Fruit fly (Drosophila melanogaster) whole organism, embryonic: ENCODE measurements around the gene CG34265.

ENCODE experiments used
- CG10462 ChIP-seq: fragments of 200-800 bp; sonication (Bioruptor generic); optimal IDR thresholded peaks from 2 replicates; lab custom pipeline; 2016; ENCODE audit warnings: missing biosample characterization, missing genetic modification characterization
- CG12071 ChIP-seq: fragments of 200-800 bp; sonication (Bioruptor generic); optimal IDR thresholded peaks from 3 replicates; lab custom pipeline; 2018; ENCODE audit warnings: missing biosample characterization, mild to moderate bottlenecking, missing genetic modification characterization
- CG12155 ChIP-seq: fragments of 200-800 bp; sonication (Bioruptor generic); optimal IDR thresholded peaks from 3 replicates; lab custom pipeline; 2016; ENCODE audit warnings: missing biosample characterization, missing genetic modification characterization
- CG12299 ChIP-seq: fragments of 200-800 bp; sonication (Bioruptor generic); optimal IDR thresholded peaks from 2 replicates; lab custom pipeline; 2018; ENCODE audit warnings: missing biosample characterization, mild to moderate bottlenecking, missing genetic modification characterization
- CG12769 ChIP-seq: fragments of 200-800 bp; sonication (Bioruptor generic); optimal IDR thresholded peaks from 2 replicates; lab custom pipeline; 2019; ENCODE audit warnings: missing biosample characterization, mild to moderate bottlenecking, missing genetic modification characterization, moderate library complexity
- CG14860 ChIP-seq: fragments of 200-800 bp; sonication (Bioruptor generic); IDR thresholded peaks from 3 replicates; pipeline ENCODE4 v1.3.6; 2022; ENCODE audit warnings: missing biosample characterization, missing genetic modification characterization; ENCODE audit not compliant: partially characterized antibody
- CG15011 ChIP-seq: fragments of 200-800 bp; sonication (Bioruptor generic); optimal IDR thresholded peaks from 3 replicates; lab custom pipeline; 2018; ENCODE audit warnings: missing biosample characterization, mild to moderate bottlenecking, missing genetic modification characterization
- CG15479 ChIP-seq: fragments of 200-800 bp; sonication (Bioruptor generic); optimal IDR thresholded peaks from 3 replicates; lab custom pipeline; 2019; ENCODE audit warnings: missing biosample characterization, mild to moderate bottlenecking, missing genetic modification characterization, moderate library complexity
- CG2116 ChIP-seq: fragments of 200-800 bp; sonication (Bioruptor generic); optimal IDR thresholded peaks from 3 replicates; lab custom pipeline; 2018; ENCODE audit warnings: missing biosample characterization, mild to moderate bottlenecking, missing genetic modification characterization
- CG32767 ChIP-seq: fragments of 200-800 bp; sonication (Bioruptor generic); IDR thresholded peaks from 2 replicates; pipeline ENCODE4 v1.3.6; 2022; ENCODE audit warnings: missing biosample characterization, missing genetic modification characterization
- CG32772 ChIP-seq: fragments of 200-800 bp; sonication (Bioruptor generic); IDR thresholded peaks from 2 replicates; pipeline ENCODE4 v1.3.6; 2022; ENCODE audit warnings: missing biosample characterization, missing genetic modification characterization
- CG34376 ChIP-seq: fragments of 200-800 bp; sonication (Bioruptor generic); optimal IDR thresholded peaks from 2 replicates; lab custom pipeline; 2018; ENCODE audit warnings: missing biosample characterization, mild to moderate bottlenecking, missing genetic modification characterization
- CG6654 ChIP-seq: fragments of 200-800 bp; sonication (Bioruptor generic); optimal IDR thresholded peaks from 2 replicates; lab custom pipeline; 2017; ENCODE audit warnings: missing biosample characterization, mild to moderate bottlenecking, missing genetic modification characterization
- CG8478 ChIP-seq: fragments of >200 bp; optimal IDR thresholded peaks from 2 replicates; lab custom pipeline; 2018
- CG9797 ChIP-seq: fragments of 200-800 bp; sonication (Bioruptor generic); optimal IDR thresholded peaks from 3 replicates; lab custom pipeline; 2018; ENCODE audit warnings: missing biosample characterization, mild to moderate bottlenecking, missing genetic modification characterization
- CG9817 ChIP-seq: fragments of 200-800 bp; sonication (Bioruptor generic); optimal IDR thresholded peaks from 2 replicates; lab custom pipeline; 2018; ENCODE audit warnings: missing biosample characterization, mild to moderate bottlenecking, missing genetic modification characterization, moderate library complexity
- CTCF ChIP-seq: fragments of 200-800 bp; sonication (Bioruptor generic); optimal IDR thresholded peaks from 2 replicates; lab custom pipeline; 2017; ENCODE audit warnings: missing biosample characterization, mild to moderate bottlenecking, missing genetic modification characterization, moderate library complexity
- CrebB ChIP-seq: fragments of 200-800 bp; sonication (Bioruptor generic); optimal IDR thresholded peaks from 3 replicates; lab custom pipeline; 2018; ENCODE audit warnings: missing biosample characterization, mild to moderate bottlenecking, missing genetic modification characterization
- D19A ChIP-seq: fragments of 200-800 bp; optimal IDR thresholded peaks from 3 replicates; lab custom pipeline; 2019; ENCODE audit warnings: missing biosample characterization, mild to moderate bottlenecking, missing genetic modification characterization, moderate library complexity
- Dll ChIP-seq: fragments of 200-800 bp; sonication (Bioruptor generic); IDR thresholded peaks from 4 replicates; pipeline ENCODE4 v1.3.6; 2022; ENCODE audit warnings: missing biosample characterization, missing genetic modification characterization; ENCODE audit not compliant: partially characterized antibody
- Doc3 ChIP-seq: fragments of 200-800 bp; sonication (Bioruptor generic); IDR thresholded peaks from 3 replicates; pipeline ENCODE4 v1.3.6; 2022; ENCODE audit warnings: missing biosample characterization, missing genetic modification characterization; ENCODE audit not compliant: partially characterized antibody
- Ets97D ChIP-seq: fragments of 200-800 bp; sonication (Bioruptor generic); optimal IDR thresholded peaks from 3 replicates; lab custom pipeline; 2016; ENCODE audit warnings: missing biosample characterization, missing genetic modification characterization
- Mad ChIP-seq: fragments of 200-800 bp; sonication (Bioruptor generic); optimal IDR thresholded peaks from 2 replicates; lab custom pipeline; 2016; ENCODE audit warnings: missing biosample characterization, missing genetic modification characterization
- Nf-YA ChIP-seq: fragments of 200-800 bp; sonication (Bioruptor generic); IDR thresholded peaks from 2 replicates; pipeline ENCODE4 v1.3.6; 2022; ENCODE audit warnings: missing biosample characterization, missing genetic modification characterization
- Opbp ChIP-seq: fragments of 200-800 bp; sonication (Bioruptor generic); IDR thresholded peaks from 3 replicates; pipeline ENCODE4 v1.3.6; 2022; ENCODE audit warnings: missing biosample characterization, missing genetic modification characterization; ENCODE audit not compliant: partially characterized antibody
- Sry-δ ChIP-seq: fragments of 200-800 bp; sonication (Bioruptor generic); optimal IDR thresholded peaks from 2 replicates; lab custom pipeline; 2016; ENCODE audit warnings: missing biosample characterization, missing genetic modification characterization
- Stat92E ChIP-seq, 3 experiments: fragments of >200 bp in 2 of 3; fragments of 200-800 bp in 1 of 3; sonication (Bioruptor generic) in 1 of 3; optimal IDR thresholded peaks; 2 replicates each; lab custom pipeline; 2017 to 2019; ENCODE audit warnings: missing biosample characterization in 3 of 3, missing genetic modification characterization in 3 of 3, mild to moderate bottlenecking in 1 of 3, moderate library complexity in 1 of 3
- Trl ChIP-seq, 3 experiments: fragments of >200 bp in 2 of 3; fragments of 200-800 bp in 1 of 3; sonication (Bioruptor generic) in 1 of 3; optimal IDR thresholded peaks; 2 replicates in 1 of 3; 3 replicates in 2 of 3; lab custom pipeline; 2016 to 2017; ENCODE audit warnings: missing biosample characterization in 1 of 3, missing genetic modification characterization in 1 of 3
- ato ChIP-seq: fragments of 200-800 bp; sonication (Bioruptor generic); IDR thresholded peaks from 2 replicates; pipeline ENCODE4 v1.3.6; 2022; ENCODE audit warnings: missing biosample characterization, missing genetic modification characterization; ENCODE audit not compliant: partially characterized antibody
- chm ChIP-seq: fragments of 200-800 bp; sonication (Bioruptor generic); IDR thresholded peaks from 2 replicates; pipeline ENCODE4 v1.3.6; 2022; ENCODE audit warnings: missing biosample characterization, missing genetic modification characterization
- dm ChIP-seq: fragments of 200-800 bp; sonication (Bioruptor generic); optimal IDR thresholded peaks from 3 replicates; lab custom pipeline; 2016; ENCODE audit warnings: missing biosample characterization, missing genetic modification characterization
- knrl ChIP-seq: fragments of 200-800 bp; sonication (Bioruptor generic); IDR thresholded peaks from 3 replicates; pipeline ENCODE4 v1.3.6; 2022; ENCODE audit warnings: missing biosample characterization, missing genetic modification characterization; ENCODE audit not compliant: partially characterized antibody
- org-1 ChIP-seq: fragments of 200-800 bp; sonication (Bioruptor generic); optimal IDR thresholded peaks from 2 replicates; lab custom pipeline; 2017; ENCODE audit warnings: missing biosample characterization, missing genetic modification characterization
- pan ChIP-seq, 4 experiments: fragments of >200 bp in 3 of 4; fragments of 200-800 bp in 1 of 4; sonication (Bioruptor generic) in 1 of 4; optimal IDR thresholded peaks in 3 of 4; IDR thresholded peaks in 1 of 4; 2 replicates each; pipeline versions ENCODE4 v1.3.6 to Lab custom; 2017 to 2022; ENCODE audit warnings: missing biosample characterization in 2 of 4, missing genetic modification characterization in 2 of 4, mixed read lengths in 1 of 4
- pros ChIP-seq: fragments of 200-800 bp; sonication (Bioruptor generic); optimal IDR thresholded peaks from 3 replicates; lab custom pipeline; 2019; ENCODE audit warnings: missing biosample characterization, mild to moderate bottlenecking, missing genetic modification characterization, moderate library complexity
- rib ChIP-seq: fragments of 200-800 bp; sonication (Bioruptor generic); IDR thresholded peaks from 2 replicates; pipeline ENCODE4 v1.3.6; 2022; ENCODE audit warnings: missing biosample characterization, missing genetic modification characterization
- sd ChIP-seq: fragments of 200-800 bp; sonication (Bioruptor generic); optimal IDR thresholded peaks from 3 replicates; lab custom pipeline; 2018; ENCODE audit warnings: missing biosample characterization, mild to moderate bottlenecking, missing genetic modification characterization, moderate library complexity
- wdn ChIP-seq: fragments of 200-800 bp; sonication (Bioruptor generic); IDR thresholded peaks from 2 replicates; pipeline ENCODE4 v1.3.6; 2022; ENCODE audit warnings: missing biosample characterization, missing genetic modification characterization
- wek ChIP-seq: fragments of 200-800 bp; sonication (Bioruptor generic); optimal IDR thresholded peaks from 3 replicates; lab custom pipeline; 2018; ENCODE audit warnings: missing biosample characterization, mild to moderate bottlenecking, missing genetic modification characterization, moderate library complexity
- zen2 ChIP-seq: fragments of 200-800 bp; sonication (Bioruptor generic); IDR thresholded peaks from 3 replicates; pipeline ENCODE4 v1.3.6; 2022; ENCODE audit warnings: missing biosample characterization, missing genetic modification characterization; ENCODE audit not compliant: partially characterized antibody

Gene CG34265

DNA sequence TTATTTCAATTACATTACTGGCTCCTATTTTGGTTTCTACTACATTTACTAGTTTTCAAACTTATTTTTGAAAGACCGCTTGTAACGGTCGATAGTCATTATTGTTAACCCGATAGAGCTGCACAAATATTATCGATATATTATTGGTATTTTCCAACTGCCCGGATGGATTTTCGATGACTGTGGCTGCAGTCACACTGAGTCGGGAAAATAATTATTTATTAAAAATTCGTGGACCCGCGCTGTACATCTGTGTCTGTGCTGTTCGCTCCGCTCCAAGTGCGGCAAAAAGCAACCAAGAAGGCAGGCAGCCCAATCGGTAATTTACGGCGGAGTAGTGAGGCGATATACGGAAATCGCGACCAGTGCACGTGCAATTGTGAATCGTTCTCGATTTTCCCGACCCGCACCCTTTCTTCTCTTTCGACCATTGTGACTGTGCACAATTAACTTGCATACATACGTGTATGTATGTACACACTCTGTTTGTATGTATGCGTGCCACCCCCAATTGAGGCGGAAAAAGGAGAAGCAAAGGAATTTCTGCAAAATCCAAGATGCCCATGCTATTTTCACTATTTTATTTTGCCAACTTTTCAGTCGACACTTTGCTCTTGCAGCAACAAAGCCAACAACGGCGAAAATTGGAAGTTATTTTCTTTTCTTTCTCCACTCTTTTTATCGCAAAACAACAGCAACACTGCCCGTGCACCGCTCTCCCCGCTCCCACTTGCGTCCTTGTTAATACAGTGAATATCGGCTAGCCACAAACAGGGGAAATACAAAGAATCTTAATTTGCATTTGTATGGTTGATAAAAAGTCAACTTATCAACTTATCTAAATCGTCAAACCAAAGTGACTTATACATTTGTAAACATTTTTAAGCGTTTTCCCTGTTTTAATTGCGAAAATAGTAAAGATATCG lies 35.5 kb downstream of the CG34265 start, which contains the start of gene ZnT63C (continued):
- TF ChIP-seq wek (peak; percentile 6), zen2 (GFP tag; lab: Robert Waterston, UW) (peak; percentile 82), Nf-YA (peak; percentile 20; the same call in 1 of the 2 replicates), Ets97D (GFP tag; lab: Kevin White, UChicago) (peak; percentile 7), rib (GFP tag; lab: Robert Waterston, UW) (0 out of 2 replicates have a peak, but pooled peaks have one; percentile 16), Dll (GFP tag; lab: Robert Waterston, UW) (peak; percentile 82), knrl (GFP tag; lab: Robert Waterston, UW) (peak; percentile 67), pros (GFP tag; lab: Kevin White, UChicago) (peak; percentile 1), Trl (optimal IDR thresholded peaks at IDR 0.05; lab: Kevin White, UChicago) (no peak), Trl (GFP tag; optimal IDR thresholded peaks at IDR 0.05; lab: Kevin White, UChicago) (no peak), Doc3 (GFP tag; lab: Robert Waterston, UW) (peak; percentile 73), pan (optimal IDR thresholded peaks at IDR 0.05; lab: Kevin White, UChicago) (no peak), pan (GFP tag; optimal IDR thresholded peaks at IDR 0.05 in 1 of 2, IDR thresholded peaks at IDR 0.05 in 1 of 2) (peak in 1 of 2 experiments; percentile 10), CG2116 (GFP tag; lab: Kevin White, UChicago) (peak; percentile 90), CG9797 (GFP tag; lab: Kevin White, UChicago) (peak; percentile 82), dm (peak; percentile 21), CrebB (tag; lab: Kevin White, UChicago) (peak; percentile 6), CTCF (GFP tag; lab: Kevin White, UChicago) (peak; percentile 2), Sry-δ (GFP tag; lab: Kevin White, UChicago) (peak; percentile 52), CG12155 (GFP tag; lab: Kevin White, UChicago) (no peak), CG32772 (GFP tag; lab: Robert Waterston, UW) (no peak), CG34376 (GFP tag; lab: Kevin White, UChicago) (peak; percentile 36), CG12299 (tag; lab: Kevin White, UChicago) (peak; percentile 7), CG6654 (no peak), CG14860 (GFP tag; lab: Robert Waterston, UW) (peak; percentile 88), wdn (GFP tag; lab: Robert Waterston, UW) (0 out of 2 replicates have a peak, but pooled peaks have one; percentile 6), sd (peak; percentile 58), chm (GFP tag; lab: Robert Waterston, UW) (peak; percentile 72), CG8478 (lab: Kevin White, UChicago) (peak; percentile 20), CG9817 (tag; lab: Kevin White, UChicago) (no peak), CG10462 (GFP tag; lab: Kevin White, UChicago) (no peak), CG15479 (peak; percentile 84), D19A (peak; percentile 6), Mad (GFP tag; lab: Kevin White, UChicago) (peak; percentile 14), Opbp (peak; percentile 84), org-1 (GFP tag; lab: Kevin White, UChicago) (no peak), CG32767 (GFP tag; lab: Robert Waterston, UW) (peak; percentile 40; the same call in 1 of the 2 replicates), CG12071 (GFP tag; lab: Kevin White, UChicago) (peak; percentile 4), CG15011 (no peak), ato (GFP tag; lab: Robert Waterston, UW) (peak; percentile 93), CG12769 (tag; lab: Kevin White, UChicago) (peak; percentile 54), Stat92E (GFP tag; optimal IDR thresholded peaks at IDR 0.05; lab: Kevin White, UChicago) (peak in 1 of 3 experiments; percentile 51)
